Fruit fly (Drosophila melanogaster) whole organism, embryonic: ENCODE data around the gene mRpS23.

ENCODE experiments used
- Aef1 ChIP-seq: fragments of 200-800 bp; sonication (Bioruptor generic); IDR thresholded peaks from 3 replicates; pipeline ENCODE4 v1.3.6; 2022; ENCODE audit warnings: missing biosample characterization, missing genetic modification characterization
- CG10431 ChIP-seq: fragments of 200-800 bp; sonication (Bioruptor generic); optimal IDR thresholded peaks from 3 replicates; lab custom pipeline; 2018; ENCODE audit warnings: missing biosample characterization, mild to moderate bottlenecking, missing genetic modification characterization
- CG10565 ChIP-seq: fragments of 200-800 bp; sonication (Bioruptor generic); optimal IDR thresholded peaks from 3 replicates; lab custom pipeline; 2016; ENCODE audit warnings: missing biosample characterization, mild to moderate bottlenecking, missing genetic modification characterization
- CG11398 ChIP-seq: fragments of 200-800 bp; sonication (Bioruptor generic); optimal IDR thresholded peaks from 2 replicates; lab custom pipeline; 2016; ENCODE audit warnings: missing biosample characterization, missing genetic modification characterization
- CG12236 ChIP-seq: fragments of 200-800 bp; sonication (Bioruptor generic); optimal IDR thresholded peaks from 2 replicates; lab custom pipeline; 2016; ENCODE audit warnings: missing biosample characterization, missing genetic modification characterization
- CG12659 ChIP-seq: fragments of 200-800 bp; sonication (Bioruptor generic); optimal IDR thresholded peaks from 3 replicates; lab custom pipeline; 2017; ENCODE audit warnings: mild to moderate bottlenecking, missing biosample characterization, missing genetic modification reagents, missing genetic modification characterization
- CG13894 ChIP-seq: fragments of 200-800 bp; sonication (Bioruptor generic); optimal IDR thresholded peaks from 3 replicates; lab custom pipeline; 2018; ENCODE audit warnings: missing biosample characterization, mild to moderate bottlenecking, missing genetic modification characterization, moderate library complexity
- CG14667 ChIP-seq: fragments of 200-800 bp; sonication (Bioruptor generic); IDR thresholded peaks from 2 replicates; pipeline ENCODE4 v1.3.6; 2022; ENCODE audit warnings: missing biosample characterization, missing genetic modification characterization
- CG15269 ChIP-seq: fragments of 200-800 bp; sonication (Bioruptor generic); optimal IDR thresholded peaks from 2 replicates; lab custom pipeline; 2018; ENCODE audit warnings: missing biosample characterization, mild to moderate bottlenecking, missing genetic modification characterization, moderate library complexity
- CG15514 ChIP-seq: fragments of 200-800 bp; sonication (Bioruptor generic); optimal IDR thresholded peaks from 3 replicates; lab custom pipeline; 2017; ENCODE audit warnings: missing biosample characterization, missing genetic modification characterization, mild to moderate bottlenecking, moderate library complexity, missing genetic modification reagents
- CG16813 ChIP-seq: fragments of 200-800 bp; sonication (Bioruptor generic); IDR thresholded peaks from 3 replicates; pipeline ENCODE4 v1.3.6; 2022; ENCODE audit warnings: missing biosample characterization, missing genetic modification characterization; ENCODE audit not compliant: partially characterized antibody
- CG17359 ChIP-seq: fragments of 200-800 bp; sonication (Bioruptor generic); optimal IDR thresholded peaks from 3 replicates; lab custom pipeline; 2018; ENCODE audit warnings: missing biosample characterization, mild to moderate bottlenecking, missing genetic modification characterization, moderate library complexity
- CG30020 ChIP-seq: fragments of 200-800 bp; optimal IDR thresholded peaks from 2 replicates; lab custom pipeline; 2019; ENCODE audit warnings: missing biosample characterization, mild to moderate bottlenecking, missing genetic modification characterization, moderate library complexity
- CG3407 ChIP-seq: fragments of 200-800 bp; sonication (Bioruptor generic); optimal IDR thresholded peaks from 2 replicates; lab custom pipeline; 2018; ENCODE audit warnings: missing biosample characterization, mild to moderate bottlenecking, missing genetic modification characterization
- CG3995 ChIP-seq: fragments of 200-800 bp; sonication (Bioruptor generic); optimal IDR thresholded peaks from 3 replicates; lab custom pipeline; 2016; ENCODE audit warnings: missing biosample characterization, missing genetic modification characterization
- CG5953 ChIP-seq: fragments of 200-800 bp; sonication (Bioruptor generic); IDR thresholded peaks from 2 replicates; pipeline ENCODE4 v1.3.6; 2022; ENCODE audit warnings: missing biosample characterization, missing genetic modification characterization
- CG8924 ChIP-seq: fragments of 200-800 bp; optimal IDR thresholded peaks from 3 replicates; lab custom pipeline; 2019; ENCODE audit warnings: missing biosample characterization, mild to moderate bottlenecking, missing genetic modification characterization, moderate library complexity
- CHES-1-like ChIP-seq: fragments of 200-800 bp; sonication (Bioruptor generic); optimal IDR thresholded peaks from 2 replicates; lab custom pipeline; 2016; ENCODE audit warnings: missing biosample characterization, missing genetic modification characterization
- E2f1 ChIP-seq: fragments of 200-800 bp; sonication (Bioruptor generic); IDR thresholded peaks from 2 replicates; pipeline ENCODE4 v1.3.6; 2022; ENCODE audit warnings: missing biosample characterization, missing genetic modification characterization
- ERR ChIP-seq: fragments of 200-800 bp; sonication (Bioruptor generic); optimal IDR thresholded peaks from 2 replicates; lab custom pipeline; 2016; ENCODE audit warnings: missing biosample characterization, missing genetic modification characterization
- Ets97D ChIP-seq: fragments of 200-800 bp; sonication (Bioruptor generic); optimal IDR thresholded peaks from 3 replicates; lab custom pipeline; 2016; ENCODE audit warnings: missing biosample characterization, missing genetic modification characterization
- HmgD ChIP-seq: fragments of 200-800 bp; sonication (Bioruptor generic); optimal IDR thresholded peaks from 3 replicates; lab custom pipeline; 2016; ENCODE audit warnings: missing biosample characterization, missing genetic modification characterization
- MESR4 ChIP-seq: fragments of 200-800 bp; sonication (Bioruptor generic); optimal IDR thresholded peaks from 2 replicates; lab custom pipeline; 2018; ENCODE audit warnings: missing biosample characterization, mild to moderate bottlenecking, missing genetic modification characterization, moderate library complexity
- Opbp ChIP-seq: fragments of 200-800 bp; sonication (Bioruptor generic); IDR thresholded peaks from 3 replicates; pipeline ENCODE4 v1.3.6; 2022; ENCODE audit warnings: missing biosample characterization, missing genetic modification characterization; ENCODE audit not compliant: partially characterized antibody
- Scr ChIP-seq: fragments of 200-800 bp; sonication (Bioruptor generic); IDR thresholded peaks from 2 replicates; pipeline ENCODE4 v1.3.6; 2022; ENCODE audit warnings: missing biosample characterization, missing genetic modification characterization; ENCODE audit not compliant: partially characterized antibody
- Six4 ChIP-seq: fragments of 200-800 bp; sonication (Bioruptor generic); optimal IDR thresholded peaks from 2 replicates; lab custom pipeline; 2016; ENCODE audit warnings: missing biosample characterization, missing genetic modification characterization
- ab ChIP-seq: fragments of 200-800 bp; sonication (Bioruptor generic); optimal IDR thresholded peaks from 2 replicates; lab custom pipeline; 2016; ENCODE audit warnings: missing biosample characterization, missing genetic modification characterization
- ato ChIP-seq: fragments of 200-800 bp; sonication (Bioruptor generic); IDR thresholded peaks from 2 replicates; pipeline ENCODE4 v1.3.6; 2022; ENCODE audit warnings: missing biosample characterization, missing genetic modification characterization; ENCODE audit not compliant: partially characterized antibody
- bbx ChIP-seq: fragments of 200-800 bp; sonication (Bioruptor generic); IDR thresholded peaks from 2 replicates; pipeline ENCODE4 v1.3.6; 2022; ENCODE audit warnings: missing biosample characterization, missing genetic modification characterization; ENCODE audit not compliant: partially characterized antibody
- cad ChIP-seq: fragments of >200 bp; optimal IDR thresholded peaks from 2 replicates; lab custom pipeline; 2017; ENCODE audit warnings: missing biosample characterization, missing genetic modification characterization
- cg ChIP-seq: fragments of 200-800 bp; sonication (Bioruptor generic); optimal IDR thresholded peaks from 3 replicates; lab custom pipeline; 2019; ENCODE audit warnings: missing biosample characterization, mild to moderate bottlenecking, missing genetic modification characterization, moderate library complexity
- chinmo ChIP-seq: fragments of 200-800 bp; sonication (Bioruptor generic); IDR thresholded peaks from 4 replicates; pipeline ENCODE4 v1.3.6; 2022; ENCODE audit warnings: missing biosample characterization, missing genetic modification characterization; ENCODE audit not compliant: partially characterized antibody
- croc ChIP-seq: fragments of 200-800 bp; sonication (Bioruptor generic); conservative IDR thresholded peaks from 3 replicates; pipeline ENCODE4 v1.3.6; 2022; ENCODE audit warnings: missing biosample characterization, missing genetic modification characterization
- disco-r ChIP-seq: fragments of 200-800 bp; sonication (Bioruptor generic); optimal IDR thresholded peaks from 2 replicates; lab custom pipeline; 2016; ENCODE audit warnings: missing biosample characterization, missing genetic modification characterization
- dpn ChIP-seq, 2 experiments: fragments of 200-800 bp; sonication (Bioruptor generic); optimal IDR thresholded peaks; 3 replicates each; lab custom pipeline; 2016; ENCODE audit warnings: missing biosample characterization in 2 of 2, missing genetic modification characterization in 2 of 2
- grau ChIP-seq: fragments of 200-800 bp; optimal IDR thresholded peaks from 3 replicates; lab custom pipeline; 2019; ENCODE audit warnings: missing biosample characterization, mild to moderate bottlenecking, missing genetic modification characterization, moderate library complexity
- insv ChIP-seq, 2 experiments: fragments of 200-800 bp; sonication (Bioruptor generic); optimal IDR thresholded peaks; 3 replicates each; lab custom pipeline; 2016 to 2018; ENCODE audit warnings: missing biosample characterization in 2 of 2, missing genetic modification characterization in 2 of 2
- oc ChIP-seq: fragments of 200-800 bp; sonication (Bioruptor generic); optimal IDR thresholded peaks from 2 replicates; lab custom pipeline; 2018; ENCODE audit warnings: missing biosample characterization, mild to moderate bottlenecking, missing genetic modification characterization, moderate library complexity
- pfk ChIP-seq: fragments of 200-800 bp; sonication (Bioruptor generic); optimal IDR thresholded peaks from 2 replicates; lab custom pipeline; 2018; ENCODE audit warnings: missing biosample characterization, mild to moderate bottlenecking, missing genetic modification characterization, moderate library complexity
- ranshi ChIP-seq: fragments of 200-800 bp; sonication (Bioruptor generic); IDR thresholded peaks from 2 replicates; pipeline ENCODE4 v1.3.6; 2022; ENCODE audit warnings: missing biosample characterization, missing genetic modification characterization
- schlank ChIP-seq: fragments of 200-800 bp; sonication (Bioruptor generic); optimal IDR thresholded peaks from 2 replicates; lab custom pipeline; 2018; ENCODE audit warnings: missing biosample characterization, mild to moderate bottlenecking, missing genetic modification characterization
- scrt ChIP-seq: fragments of 200-800 bp; sonication (Bioruptor generic); optimal IDR thresholded peaks from 2 replicates; lab custom pipeline; 2018; ENCODE audit warnings: missing biosample characterization, mild to moderate bottlenecking, missing genetic modification characterization, moderate library complexity
- sd ChIP-seq: fragments of 200-800 bp; sonication (Bioruptor generic); optimal IDR thresholded peaks from 3 replicates; lab custom pipeline; 2018; ENCODE audit warnings: missing biosample characterization, mild to moderate bottlenecking, missing genetic modification characterization, moderate library complexity
- slbo ChIP-seq: fragments of 200-800 bp; sonication (Bioruptor generic); IDR thresholded peaks from 2 replicates; pipeline ENCODE4 v1.3.6; 2022; ENCODE audit warnings: missing biosample characterization, missing genetic modification characterization
- sna ChIP-seq: fragments of 200-800 bp; sonication (Bioruptor generic); IDR thresholded peaks from 2 replicates; pipeline ENCODE4 v1.3.6; 2022; ENCODE audit warnings: missing biosample characterization, missing genetic modification characterization; ENCODE audit not compliant: partially characterized antibody
- sqz ChIP-seq: fragments of 200-800 bp; sonication (Bioruptor generic); optimal IDR thresholded peaks from 3 replicates; lab custom pipeline; 2018; ENCODE audit warnings: missing biosample characterization, mild to moderate bottlenecking, missing genetic modification characterization
- stwl ChIP-seq: fragments of 200-800 bp; sonication (Bioruptor generic); optimal IDR thresholded peaks from 3 replicates; lab custom pipeline; 2018; ENCODE audit warnings: missing biosample characterization, mild to moderate bottlenecking, missing genetic modification characterization, moderate library complexity
- tna ChIP-seq: fragments of 200-800 bp; sonication (Bioruptor generic); IDR thresholded peaks from 2 replicates; pipeline ENCODE4 v1.3.6; 2022; ENCODE audit warnings: missing biosample characterization, missing genetic modification characterization; ENCODE audit not compliant: partially characterized antibody
- tup ChIP-seq: fragments of 200-800 bp; sonication (Bioruptor generic); optimal IDR thresholded peaks from 2 replicates; lab custom pipeline; 2016; ENCODE audit warnings: missing biosample characterization, mild to moderate bottlenecking, missing genetic modification characterization, moderate library complexity
- zen ChIP-seq: fragments of 200-800 bp; sonication (Bioruptor generic); optimal IDR thresholded peaks from 3 replicates; lab custom pipeline; 2018; ENCODE audit warnings: missing biosample characterization, mild to moderate bottlenecking, missing genetic modification characterization, moderate library complexity

mRpS23 gene

dm6 chr2L:13829540-13829939, 5.3 kb downstream of the mRpS23 start, which contains the start of the genes Arpc1 and Orc5:
Gene Arpc1 (minus strand): TSS chr2L:13829741.
Gene Orc5 (plus strand): TSS chr2L:13829837.
- TF ChIP-seq oc (no peak), stwl (tag; lab: Kevin White, UChicago) (peak; percentile 48), CG14667 (GFP tag; lab: Robert Waterston, UW) (no peak), CG11398 (GFP tag; lab: Kevin White, UChicago) (no peak), croc (GFP tag; lab: Robert Waterston, UW) (no peak), CG13894 (tag; lab: Kevin White, UChicago) (no peak), E2f1 (peak; percentile 76), Six4 (no peak), grau (tag; lab: Kevin White, UChicago) (peak; percentile 48), sd (no peak), HmgD (GFP tag; lab: Kevin White, UChicago) (peak; percentile 46), Opbp (GFP tag; lab: Robert Waterston, UW) (peak; percentile 89), CG3407 (GFP tag; lab: Kevin White, UChicago) (no peak), CG10565 (GFP tag; lab: Kevin White, UChicago) (no peak), CG5953 (GFP tag; lab: Robert Waterston, UW) (no peak), tna (GFP tag; lab: Robert Waterston, UW) (peak; percentile 70), zen (tag; lab: Kevin White, UChicago) (peak; percentile 40), CG30020 (peak; percentile 39), sqz (GFP tag; lab: Kevin White, UChicago) (no peak), CG3995 (GFP tag; lab: Kevin White, UChicago) (peak; percentile 11), CG12659 (GFP tag; lab: Kevin White, UChicago) (peak; percentile 79), MESR4 (GFP tag; lab: Kevin White, UChicago) (peak; percentile 74), CG15269 (tag; lab: Kevin White, UChicago) (no peak), cg (GFP tag; lab: Kevin White, UChicago) (no peak), Scr (GFP tag; lab: Robert Waterston, UW) (peak; percentile 86), CG12236 (GFP tag; lab: Kevin White, UChicago) (no peak), dpn (GFP tag; optimal IDR thresholded peaks at IDR 0.05; lab: Kevin White, UChicago) (peak in 1 of 2 experiments; percentile 27), ato (GFP tag; lab: Robert Waterston, UW) (peak; percentile 81), schlank (tag; lab: Kevin White, UChicago) (no peak), bbx (GFP tag; lab: Robert Waterston, UW) (peak; percentile 91), disco-r (GFP tag; lab: Kevin White, UChicago) (no peak), sna (GFP tag; lab: Robert Waterston, UW) (peak; percentile 84), chinmo (GFP tag; lab: Robert Waterston, UW) (0 out of 4 replicates have a peak, but pooled peaks have one; percentile 65), ranshi (GFP tag; lab: Robert Waterston, UW) (no peak), pfk (no peak), insv (GFP tag; optimal IDR thresholded peaks at IDR 0.05; lab: Kevin White, UChicago) (peak in 1 of 2 experiments; percentile 4), cad (GFP tag; lab: Kevin White, UChicago) (no peak), CG8924 (tag; lab: Kevin White, UChicago) (peak; percentile 1), ERR (no peak), slbo (GFP tag; lab: Robert Waterston, UW) (no peak), CG17359 (no peak), ab (GFP tag; lab: Kevin White, UChicago) (no peak), CG16813 (GFP tag; lab: Robert Waterston, UW) (peak; percentile 88), CG10431 (no peak), Ets97D (GFP tag; lab: Kevin White, UChicago) (peak; percentile 62), scrt (no peak), CHES-1-like (GFP tag; lab: Kevin White, UChicago) (peak; percentile 54), CG15514 (GFP tag; lab: Kevin White, UChicago) (peak; percentile 51), Aef1 (GFP tag; lab: Robert Waterston, UW) (no peak), tup (GFP tag; lab: Kevin White, UChicago) (no peak)
